Worm (Caenorhabditis elegans): ENCODE measurements around the gene F58E1.13.
"Not testable (repeated sequence)": the region's sequence is repeated elsewhere in the genome, so short reads cannot be mapped to it uniquely, and the experiment has no call there.

F58E1.13 gene

DNA sequence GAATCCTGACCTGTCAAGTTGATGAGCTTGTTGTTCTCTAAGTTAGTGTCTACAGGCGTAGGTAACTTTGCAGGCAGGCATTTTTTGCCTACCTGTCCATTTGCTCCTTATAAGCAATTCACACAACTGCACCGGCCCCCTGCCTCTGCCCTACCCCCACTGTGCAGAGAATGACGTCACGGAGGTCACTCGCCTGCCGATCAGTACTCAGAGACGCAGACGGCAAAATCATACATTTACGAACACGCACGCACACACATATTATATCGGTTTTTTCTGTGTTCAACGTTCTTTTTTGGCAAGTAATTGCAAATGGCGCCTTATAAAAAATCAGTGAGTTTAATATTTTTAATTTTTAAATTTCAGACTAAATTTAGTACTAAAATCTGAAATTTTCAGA is 32.2 kb downstream of the F58E1.13 start, which contains the start of gene duxl-1 (continued):
- TF ChIP-seq efl-1 (optimal IDR thresholded peaks at IDR 0.05) (peak in 1 of 2 experiments; percentile 37), efl-1 (GFP tag; optimal IDR thresholded peaks at IDR 0.05 in 1 of 2) (peak in 1 of 2 experiments; percentile 2), ceh-82 (tag; optimal IDR thresholded peaks at IDR 0.05) (peak in 1 of 3 experiments; percentile 9), pqm-1 (tag; optimal IDR thresholded peaks at IDR 0.05) (no peak), fos-1 (tag; optimal IDR thresholded peaks at IDR 0.05) (no peak), ceh-8 (GFP tag; optimal IDR thresholded peaks at IDR 0.05) (no peak), elt-2 (tag; optimal IDR thresholded peaks at IDR 0.05) (peak; percentile 3)

DNA sequence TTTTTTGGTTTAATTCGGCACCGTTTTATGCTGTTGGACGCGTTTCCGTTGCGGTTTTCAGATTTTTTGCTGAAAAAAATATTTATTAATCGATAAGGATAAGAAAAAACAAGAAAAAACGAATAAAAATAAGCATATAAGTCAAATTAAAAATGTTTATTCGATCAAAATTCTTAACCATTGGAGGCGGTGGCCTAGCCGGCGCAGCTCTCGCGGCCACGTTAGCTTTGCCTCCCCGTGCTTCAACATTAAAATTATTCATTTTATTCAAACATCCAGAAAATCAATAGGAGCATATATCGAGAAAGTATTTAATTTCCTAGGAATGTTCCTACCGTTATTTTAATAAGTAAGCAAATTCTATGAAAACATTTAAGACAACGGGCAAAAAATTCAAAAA is 32.8 kb downstream of the F58E1.13 start, which contains the start of gene ZC204.14:
Gene ZC204.14, minus strand, starts transcription at position 69 of the 400 bp plus-strand sequence.
- TF ChIP-seq lsy-2 (tag; optimal IDR thresholded peaks at IDR 0.05), result peak in 1 of 2 experiments; percentile 46
- TF ChIP-seq unc-130 (tag; optimal IDR thresholded peaks at IDR 0.05), result no peak

DNA sequence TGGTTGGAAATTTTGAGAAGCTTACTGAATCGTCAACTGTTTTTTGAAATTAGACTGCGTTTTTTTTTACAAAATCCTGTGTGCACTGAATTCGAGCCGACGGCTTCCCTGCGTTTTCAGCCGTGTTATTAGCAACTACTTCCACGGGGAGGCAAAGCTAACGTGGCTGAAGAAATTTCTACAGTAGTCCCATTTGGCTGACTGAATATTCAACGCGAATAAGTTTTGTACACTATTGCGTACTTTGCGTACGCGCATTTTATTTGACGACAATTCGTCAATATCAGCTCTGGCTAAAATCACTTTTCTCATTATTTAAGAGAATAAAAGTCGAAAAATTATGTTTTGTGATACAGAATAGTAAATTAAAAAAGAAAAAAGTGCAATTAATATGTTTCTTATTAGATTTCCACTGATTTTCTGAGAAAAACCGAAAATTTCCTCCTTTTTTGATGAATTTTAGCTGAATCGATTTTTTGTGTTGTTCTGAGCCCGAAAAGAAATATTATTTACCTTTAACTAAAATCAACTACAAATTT is 34.3 kb downstream of the F58E1.13 start:
- peak in 1 of 2 experiments; percentile 55 for TF ChIP-seq lsy-2 (tag; optimal IDR thresholded peaks at IDR 0.05)
- TF ChIP-seq nhr-19 (GFP tag; conservative IDR thresholded peaks at IDR 0.05), result peak; percentile 41
- peak; percentile 54 for TF ChIP-seq ceh-88 (GFP tag; IDR thresholded peaks at IDR 0.05)
- peak in 1 of 2 experiments; percentile 9 for TF ChIP-seq efl-1 (optimal IDR thresholded peaks at IDR 0.05)
- TF ChIP-seq efl-1 (GFP tag; optimal IDR thresholded peaks at IDR 0.05 in 1 of 2), result not testable (repeated sequence)

DNA sequence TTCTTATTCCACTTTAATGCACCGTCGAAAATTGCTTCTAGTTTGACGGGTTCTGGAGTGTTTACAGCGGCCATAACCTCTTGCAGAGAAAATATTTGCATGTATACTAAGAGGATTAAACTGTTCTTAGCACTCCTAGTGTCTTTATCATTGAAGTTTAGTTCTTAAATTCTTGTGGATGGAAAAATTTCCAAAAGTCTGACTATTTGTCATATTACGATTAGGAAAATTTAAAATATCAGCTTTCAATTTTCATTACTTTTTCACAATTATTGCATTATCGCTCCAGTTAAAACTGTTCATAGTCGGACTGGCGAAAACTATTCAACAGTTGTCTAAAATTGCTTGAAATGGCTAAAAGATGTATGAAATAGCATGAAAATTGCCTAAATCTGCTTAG is 34.8 kb downstream of the F58E1.13 start, which contains the start of gene ZC204.13:
Gene ZC204.13, minus strand, starts transcription at position 101 of the 400 bp plus-strand sequence.
- TF ChIP-seq rnt-1, nhr-76, fkh-8 (tag; optimal IDR thresholded peaks at IDR 0.05): not testable (repeated sequence)

DNA sequence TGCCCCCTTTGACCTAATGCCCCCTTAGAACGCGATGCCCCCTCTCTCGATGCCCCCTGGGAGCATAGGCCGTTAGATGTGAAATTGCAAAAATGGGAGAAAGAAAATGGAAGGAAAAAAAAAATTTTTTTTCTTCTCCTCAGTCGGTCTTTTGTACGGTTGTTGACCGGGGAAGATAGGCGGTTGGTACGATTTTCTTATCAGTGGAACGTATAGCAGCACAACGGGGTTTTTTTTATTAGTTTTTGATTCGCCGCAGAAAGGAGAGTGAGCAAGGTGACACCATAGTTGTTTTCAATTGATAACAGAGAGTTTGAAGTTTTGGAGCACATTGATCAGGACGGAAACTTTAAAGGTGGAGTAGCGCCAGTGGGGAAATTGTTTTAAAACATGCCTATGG is 35.9 kb downstream of the F58E1.13 start:
- peak; percentile 74 for TF ChIP-seq elt-2 (tag; optimal IDR thresholded peaks at IDR 0.05)

DNA sequence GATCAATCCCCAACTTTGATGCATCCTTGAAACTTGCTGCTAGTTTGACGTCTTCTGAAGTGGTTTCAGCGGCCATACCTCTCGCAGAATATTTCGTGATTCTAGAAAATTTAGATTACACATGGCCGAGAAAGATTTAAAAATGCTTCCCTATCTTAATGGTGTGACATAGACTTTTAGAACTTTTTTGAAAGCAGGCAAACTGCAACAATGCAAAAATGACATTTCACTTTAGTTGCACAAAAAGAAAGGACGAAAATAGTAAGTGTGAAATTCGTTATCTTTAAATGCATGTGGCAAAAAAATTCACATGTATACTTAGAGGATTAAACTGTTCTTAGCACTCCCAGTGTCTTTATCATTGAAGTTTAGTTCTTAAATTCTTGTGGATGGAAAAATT is 38.5 kb downstream of the F58E1.13 start, which contains the start of gene ZC204.12:
Gene ZC204.12, minus strand, starts transcription at position 101 of the 400 bp plus-strand sequence.
- TF ChIP-seq sptf-1 (tag; optimal IDR thresholded peaks at IDR 0.05) (no peak), nhr-11 (tag; optimal IDR thresholded peaks at IDR 0.05) (no peak), nhr-90 (tag; optimal IDR thresholded peaks at IDR 0.05; ENCODE audit: poor library complexity) (no peak), ets-5 (GFP tag; IDR thresholded peaks at IDR 0.05) (no peak), nhr-12 (tag; optimal IDR thresholded peaks at IDR 0.05) (no peak), grh-1 (GFP tag; IDR thresholded peaks at IDR 0.05) (no peak), aly-2 (tag; optimal IDR thresholded peaks at IDR 0.05) (no peak), sox-4 (tag; optimal IDR thresholded peaks at IDR 0.05) (no peak), nhr-237 (tag; optimal IDR thresholded peaks at IDR 0.05) (no peak), tlp-1 (tag; optimal IDR thresholded peaks at IDR 0.05) (no peak), ceh-90 (tag; optimal IDR thresholded peaks at IDR 0.05) (no peak)

DNA sequence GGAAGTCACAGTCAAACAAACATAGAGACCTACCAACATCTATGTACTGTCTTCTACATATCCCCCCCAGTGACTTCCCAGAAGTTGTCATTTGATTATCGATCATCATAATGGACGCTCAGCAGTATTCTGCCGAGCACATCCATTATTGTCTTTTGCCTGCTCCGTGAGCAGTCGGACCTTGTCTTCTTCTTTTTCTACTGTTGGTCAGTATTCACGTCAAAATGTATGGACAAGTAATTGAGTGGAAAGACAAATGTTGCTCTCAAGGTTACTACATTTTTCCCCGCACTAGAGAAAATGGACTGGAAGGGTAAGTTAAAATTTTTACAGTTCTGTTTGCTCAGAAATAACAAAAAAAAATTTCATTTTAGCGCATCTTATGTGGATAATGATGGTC is 40.8 kb downstream of the F58E1.13 start, which contains the start of gene btb-12:
Gene btb-12, plus strand, starts transcription at position 301 of the 400 bp plus-strand sequence.
- TF ChIP-seq elt-2 (tag; optimal IDR thresholded peaks at IDR 0.05) (no peak), hpl-2 (GFP tag; optimal IDR thresholded peaks at IDR 0.05) (no peak), blmp-1 (tag; optimal IDR thresholded peaks at IDR 0.05) (no peak)

DNA sequence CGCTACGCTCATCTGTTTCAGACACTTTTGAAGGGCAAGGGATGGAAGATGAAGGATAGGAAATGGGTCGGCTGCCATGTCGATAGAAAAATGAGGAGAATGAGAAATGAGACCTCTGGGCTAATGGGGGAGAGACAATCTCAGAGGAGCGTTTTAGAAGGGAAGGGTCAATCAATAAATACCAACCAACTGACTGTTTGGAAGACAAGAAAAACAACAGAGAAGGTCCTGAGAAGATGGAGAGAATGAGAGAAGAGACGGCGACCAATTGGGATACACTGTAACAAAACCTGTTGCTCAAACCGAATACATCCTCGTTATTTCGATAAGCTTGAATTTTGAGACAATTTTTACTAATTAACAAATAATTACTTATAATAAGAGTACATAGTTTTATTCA is 42.3 kb downstream of the F58E1.13 start, which contains the start of gene fbxb-15:
Gene fbxb-15, minus strand, starts transcription at position 101 of the 400 bp plus-strand sequence.
- no peak for TF ChIP-seq unc-62 (GFP tag; optimal IDR thresholded peaks at IDR 0.05)
- TF ChIP-seq elt-2 (tag; optimal IDR thresholded peaks at IDR 0.05), result no peak
- no peak for TF ChIP-seq lir-3 (tag; optimal IDR thresholded peaks at IDR 0.05; ENCODE audit: poor library complexity)
- TF ChIP-seq C04F5.9 (tag; optimal IDR thresholded peaks at IDR 0.05), result no peak
- TF ChIP-seq unc-86 (tag; optimal IDR thresholded peaks at IDR 0.05), result no peak
- no peak for TF ChIP-seq hlh-17 (GFP tag; optimal IDR thresholded peaks at IDR 0.05; ENCODE audit: borderline replicate concordance)
- TF ChIP-seq unc-130 (tag; optimal IDR thresholded peaks at IDR 0.05), result no peak
- TF ChIP-seq pax-3 (tag; optimal IDR thresholded peaks at IDR 0.05), result no peak
- TF ChIP-seq lin-15B (tag; optimal IDR thresholded peaks at IDR 0.05), result no peak
- no peak for TF ChIP-seq isw-1 (GFP tag; IDR thresholded peaks at IDR 0.05)
- no peak for TF ChIP-seq swsn-7 (tag; optimal IDR thresholded peaks at IDR 0.05)
